Worm (Caenorhabditis elegans) whole organism, dauer: ENCODE measurements around the gene rbmx-2.

Source experiments
- unc-62 ChIP-seq: sonication (generic microtip); optimal IDR thresholded peaks from 2 replicates; lab custom pipeline; 2017; ENCODE audit warnings: missing biosample characterization, missing genetic modification reagents, missing genetic modification characterization

The rbmx-2 gene

DNA sequence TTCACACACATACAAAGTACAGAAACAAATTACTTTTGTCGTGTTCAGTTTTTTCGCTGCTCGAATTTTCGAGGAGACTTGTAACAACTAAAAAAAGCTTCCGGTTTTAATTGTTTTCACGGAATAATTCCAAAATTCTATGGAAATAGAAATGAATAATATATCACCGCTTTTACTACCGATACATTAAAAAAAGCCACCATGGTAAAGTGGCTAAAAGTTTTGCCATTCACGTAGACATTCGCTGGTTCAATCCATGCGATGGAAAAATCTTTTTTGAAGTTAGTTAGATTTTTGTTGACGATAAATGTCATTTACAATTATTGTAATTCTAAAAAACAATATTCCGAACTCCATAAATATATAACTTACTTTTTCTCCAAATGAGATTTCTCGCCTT is 28.0 kb downstream of the rbmx-2 start:
- TF ChIP-seq unc-62 (GFP tag; lab: Kevin White, UChicago): no peak

DNA sequence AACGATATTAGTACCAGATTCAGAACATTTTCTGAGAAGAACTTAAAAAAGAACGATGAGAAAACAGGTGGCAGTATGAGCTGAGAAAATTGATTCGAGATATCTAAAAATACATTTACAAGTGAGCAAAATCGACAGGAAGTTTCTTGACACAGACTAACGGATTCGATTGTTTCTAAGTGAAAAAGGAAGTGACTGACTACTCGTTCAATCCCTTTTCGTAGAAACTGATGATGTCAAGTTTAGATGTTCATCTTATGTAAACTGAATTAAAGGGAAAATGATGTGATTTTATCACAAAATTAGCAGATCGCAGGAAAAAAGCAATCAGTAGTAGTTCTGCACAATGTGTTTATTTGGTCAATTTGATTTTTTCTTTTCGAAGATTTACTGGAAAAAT is 31.6 kb downstream of the rbmx-2 start:
- no peak for TF ChIP-seq unc-62 (GFP tag; lab: Kevin White, UChicago)

- no peak for TF ChIP-seq unc-62 (GFP tag; lab: Kevin White, UChicago)
Observed at ce11 chrII:6160994-6161393, 35.8 kb downstream of the rbmx-2 start, which contains the start of gene exp-1. exp-1 (minus strand) TSS chrII:6161094.

- no peak for TF ChIP-seq unc-62 (GFP tag; lab: Kevin White, UChicago)
Observed at ce11 chrII:6158111-6158510, 38.6 kb downstream of the rbmx-2 start.

ce11 chrII:6149434-6149833 is 47.3 kb downstream of the rbmx-2 start:
- TF ChIP-seq unc-62 (GFP tag; lab: Kevin White, UChicago): no peak

DNA sequence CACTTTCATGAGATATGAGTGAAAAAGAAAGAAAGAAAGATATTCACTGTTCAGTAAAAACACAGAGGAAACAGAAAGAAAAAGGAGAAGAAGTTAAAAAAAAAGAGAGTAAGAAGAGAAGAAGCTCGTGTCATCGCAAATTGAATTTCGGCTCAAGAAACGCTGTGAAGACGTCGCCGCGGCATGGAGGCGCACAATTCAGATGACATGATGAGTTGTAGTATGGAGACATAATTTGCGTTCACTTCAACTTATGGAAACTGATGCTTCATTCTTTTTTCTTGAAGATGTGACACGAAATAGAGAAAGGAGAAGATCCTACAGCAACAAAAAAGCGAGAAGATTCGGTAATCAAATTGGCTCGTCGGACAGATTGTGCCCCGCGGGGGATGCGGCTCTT is 48.4 kb downstream of the rbmx-2 start:
- TF ChIP-seq unc-62 (GFP tag; lab: Kevin White, UChicago): no peak

DNA sequence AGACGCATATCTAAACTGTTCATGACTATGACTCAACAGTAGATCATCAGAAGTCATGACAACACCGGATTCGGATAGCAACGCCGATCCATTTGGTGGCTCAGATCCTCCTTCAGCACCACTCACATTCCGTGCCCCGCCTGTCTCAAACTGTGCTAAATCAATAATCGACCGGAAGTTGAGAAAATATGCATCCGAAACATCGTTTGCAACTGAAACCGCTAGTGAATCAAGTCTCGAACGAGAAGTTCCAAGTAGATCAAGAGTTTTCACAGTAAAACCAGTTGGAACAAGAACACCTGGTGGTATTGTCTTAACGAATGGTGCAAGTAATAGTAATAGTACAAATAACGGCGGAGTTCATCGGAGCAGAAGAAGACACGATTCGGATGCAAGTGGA is 49.6 kb downstream of the rbmx-2 start:
- no peak for TF ChIP-seq unc-62 (GFP tag; lab: Kevin White, UChicago)
